Worm (Caenorhabditis elegans): ENCODE results near the gene ZK131.11.

The ZK131.11 gene

DNA sequence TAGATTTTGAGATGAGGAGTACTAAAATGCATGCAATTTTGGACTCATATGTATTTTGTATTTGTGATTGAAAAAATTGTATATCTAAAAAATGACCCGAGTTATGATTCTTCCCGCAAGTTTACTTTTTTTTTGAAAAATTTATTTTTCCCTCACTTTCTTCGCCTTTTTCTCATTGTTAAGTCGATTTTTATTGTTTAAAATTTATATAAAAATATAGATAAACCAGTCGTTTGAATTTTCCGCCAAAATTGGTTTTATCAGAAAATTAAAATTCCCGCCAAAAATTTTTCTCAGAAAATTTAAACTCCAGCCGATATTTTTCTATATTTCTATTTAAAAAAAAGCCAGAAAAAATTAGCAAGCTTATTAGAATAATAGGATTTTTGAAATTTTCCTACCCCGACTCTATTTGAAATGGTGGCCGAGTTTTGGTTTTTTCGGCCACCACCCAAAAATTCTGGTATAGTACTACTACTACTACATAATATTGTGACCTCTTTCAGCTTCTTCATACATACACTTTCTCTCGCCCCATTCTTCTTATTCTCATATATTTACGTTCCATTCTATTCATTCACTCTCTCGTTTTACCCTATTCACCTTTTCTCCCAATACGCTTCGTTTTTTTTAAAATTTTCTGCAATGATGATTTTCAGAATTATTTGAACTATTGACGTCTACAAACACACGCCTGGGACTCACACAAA, at the start of gene ZK131.11:
Gene ZK131.11, plus strand, starts transcription at position 660 of the 710 bp plus-strand sequence.
- no peak for TF ChIP-seq sma-3 (GFP tag; optimal IDR thresholded peaks at IDR 0.05)
- no peak for TF ChIP-seq crh-2 (tag; optimal IDR thresholded peaks at IDR 0.05)
- TF ChIP-seq skn-1 (tag; optimal IDR thresholded peaks at IDR 0.05) = no peak
- TF ChIP-seq mbf-1 (tag; optimal IDR thresholded peaks at IDR 0.05) = no peak
- TF ChIP-seq mdl-1 (tag; optimal IDR thresholded peaks at IDR 0.05) = no peak
- TF ChIP-seq unc-62 (GFP tag; optimal IDR thresholded peaks at IDR 0.05) = no peak
- TF ChIP-seq ZK546.5 (tag; optimal IDR thresholded peaks at IDR 0.05) = no peak
- TF ChIP-seq aly-2 (tag; optimal IDR thresholded peaks at IDR 0.05) = no peak
- no peak for TF ChIP-seq C34F6.9 (tag; optimal IDR thresholded peaks at IDR 0.05)
- TF ChIP-seq fos-1 (tag; optimal IDR thresholded peaks at IDR 0.05) = no peak
- TF ChIP-seq egl-27 (tag; optimal IDR thresholded peaks at IDR 0.05) = no peak
- TF ChIP-seq ama-1 (optimal IDR thresholded peaks at IDR 0.05) = no peak
- TF ChIP-seq gmeb-1 (tag; optimal IDR thresholded peaks at IDR 0.05) = no peak
- TF ChIP-seq ceh-82 (tag; optimal IDR thresholded peaks at IDR 0.05) = no peak
- TF ChIP-seq peb-1 (tag; optimal IDR thresholded peaks at IDR 0.05) = no peak
- no peak for TF ChIP-seq nhr-6 (tag; optimal IDR thresholded peaks at IDR 0.05)
- no peak for TF ChIP-seq lin-11 (tag; optimal IDR thresholded peaks at IDR 0.05)

DNA sequence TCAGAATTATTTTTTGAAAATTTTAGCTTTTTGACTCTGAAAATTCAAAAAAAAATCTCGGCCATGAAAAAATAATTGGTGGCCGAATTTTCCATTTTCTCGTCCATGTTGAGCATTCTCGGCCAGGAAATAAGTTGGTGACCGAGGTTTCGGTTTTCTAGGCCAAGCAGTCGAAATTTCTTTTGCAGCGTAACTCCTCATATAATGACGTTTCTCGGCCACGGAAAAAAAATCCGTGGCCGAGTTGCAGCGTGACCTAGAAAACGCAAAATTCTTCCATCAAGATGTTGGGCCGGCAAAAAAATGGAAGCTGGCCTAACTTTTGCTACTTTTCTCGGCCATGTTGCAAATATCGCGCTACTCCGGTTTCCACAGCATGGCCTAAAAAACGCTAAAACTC, 41.9 kb upstream of the ZK131.11 start:
- TF ChIP-seq zag-1 (tag; optimal IDR thresholded peaks at IDR 0.05) = no peak
- TF ChIP-seq ztf-11 (tag; optimal IDR thresholded peaks at IDR 0.05) = no peak
- no peak for TF ChIP-seq Y55F3AM.14 (GFP tag; optimal IDR thresholded peaks at IDR 0.05)
- no peak for TF ChIP-seq elt-1 (tag; optimal IDR thresholded peaks at IDR 0.05)
- TF ChIP-seq ceh-82 (tag; optimal IDR thresholded peaks at IDR 0.05) = no peak
- no peak for TF ChIP-seq nhr-10 (tag; optimal IDR thresholded peaks at IDR 0.05)
- TF ChIP-seq aly-2 (tag; optimal IDR thresholded peaks at IDR 0.05) = no peak
- no peak for TF ChIP-seq lin-13 (GFP tag; optimal IDR thresholded peaks at IDR 0.05)
- TF ChIP-seq sma-3 (GFP tag; optimal IDR thresholded peaks at IDR 0.05) = no peak

DNA sequence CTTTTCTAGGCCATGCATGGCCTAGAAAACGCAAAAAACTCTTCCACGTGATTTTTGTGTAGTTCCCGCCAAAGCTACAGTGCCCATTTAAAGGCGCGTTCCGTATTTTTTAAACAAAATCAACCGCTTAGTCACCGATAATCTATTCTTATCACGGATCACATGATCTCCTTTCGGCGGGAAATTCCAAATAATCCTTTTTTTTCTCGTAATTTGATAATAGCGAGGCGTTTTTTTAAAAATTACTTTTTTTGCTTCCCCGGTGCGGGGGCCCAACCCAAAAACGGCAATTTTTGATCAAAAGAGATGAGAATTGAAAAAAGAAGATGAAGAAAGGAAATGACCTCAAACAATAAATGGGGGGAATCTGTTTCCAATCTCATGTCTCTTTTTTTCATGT, 41.0 kb upstream of the ZK131.11 start:
- TF ChIP-seq R02D3.7 (tag; optimal IDR thresholded peaks at IDR 0.05) (no peak), gmeb-1 (tag; optimal IDR thresholded peaks at IDR 0.05) (peak; percentile 23)

DNA sequence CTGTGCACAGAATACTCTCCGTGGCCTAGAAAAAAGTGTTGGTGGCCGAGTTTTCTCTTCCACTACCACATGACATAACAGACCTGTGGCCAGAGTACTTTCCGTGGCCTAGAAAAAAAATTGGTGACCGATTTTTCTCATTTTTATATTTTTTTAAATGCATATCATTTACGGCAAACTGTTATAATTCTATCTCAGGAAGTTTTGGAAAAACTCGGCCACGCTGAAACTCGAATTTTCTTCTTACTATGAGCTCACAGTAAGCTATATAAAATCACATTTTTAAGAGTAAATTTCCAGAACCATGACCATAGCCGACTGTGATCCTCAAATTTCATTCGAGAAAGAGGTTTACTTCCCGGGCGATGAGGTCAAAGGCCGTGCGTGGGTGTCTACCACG, 40.0 kb upstream of the ZK131.11 start, which contains the start of gene arrd-14:
Gene arrd-14, plus strand, starts transcription at position 301 of the 400 bp plus-strand sequence.
- TF ChIP-seq gmeb-1 (tag; optimal IDR thresholded peaks at IDR 0.05) (no peak), nhr-129 (tag; optimal IDR thresholded peaks at IDR 0.05) (no peak), nhr-10 (tag; optimal IDR thresholded peaks at IDR 0.05) (no peak), sma-3 (GFP tag; optimal IDR thresholded peaks at IDR 0.05) (no peak), lin-13 (GFP tag; optimal IDR thresholded peaks at IDR 0.05) (no peak), nhr-6 (tag; optimal IDR thresholded peaks at IDR 0.05) (no peak)

DNA sequence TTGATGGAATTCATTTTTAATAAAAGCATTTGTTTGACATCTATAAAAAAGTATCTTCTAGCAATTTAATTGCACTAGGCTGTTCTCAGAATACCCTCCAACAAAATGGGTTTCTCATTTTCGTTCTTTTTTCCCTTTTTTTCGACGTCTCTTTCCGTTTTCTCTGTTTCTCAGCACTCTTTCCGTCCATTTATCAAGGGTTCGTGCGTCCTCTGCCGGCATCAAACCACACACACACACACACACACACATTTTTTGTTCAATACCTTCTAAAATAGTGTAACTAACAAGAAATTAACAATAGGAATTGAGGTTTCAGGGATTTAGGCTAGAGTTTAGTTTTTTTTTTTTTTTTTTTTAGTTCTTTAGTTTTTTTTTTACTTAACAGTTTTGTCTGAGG, 35.8 kb upstream of the ZK131.11 start:
- TF ChIP-seq nhr-12 (tag; optimal IDR thresholded peaks at IDR 0.05) = no peak
- TF ChIP-seq ztf-1 (GFP tag; conservative IDR thresholded peaks at IDR 0.05) = no peak
- TF ChIP-seq unc-55 (GFP tag; optimal IDR thresholded peaks at IDR 0.05) = peak; percentile 35
- peak; percentile 20 for TF ChIP-seq nhr-25 (tag; optimal IDR thresholded peaks at IDR 0.05)
- TF ChIP-seq unc-62 (GFP tag; optimal IDR thresholded peaks at IDR 0.05) = no peak
- no peak for TF ChIP-seq ceh-16 (tag; optimal IDR thresholded peaks at IDR 0.05)
- TF ChIP-seq mbf-1 (tag; optimal IDR thresholded peaks at IDR 0.05) = no peak
- no peak for TF ChIP-seq F13H6.1 (tag; optimal IDR thresholded peaks at IDR 0.05)
- no peak for TF ChIP-seq nhr-6 (tag; optimal IDR thresholded peaks at IDR 0.05)
- no peak for TF ChIP-seq lin-39 (tag; optimal IDR thresholded peaks at IDR 0.05)
- no peak for TF ChIP-seq Y55F3AM.14 (GFP tag; optimal IDR thresholded peaks at IDR 0.05)
- no peak for TF ChIP-seq crh-2 (tag; optimal IDR thresholded peaks at IDR 0.05)
- TF ChIP-seq sem-4 (tag; optimal IDR thresholded peaks at IDR 0.05) = peak; percentile 7
- TF ChIP-seq C34F6.9 (tag; optimal IDR thresholded peaks at IDR 0.05) = peak; percentile 46
- peak in 1 of 2 experiments; percentile 38 for TF ChIP-seq lsy-2 (tag; optimal IDR thresholded peaks at IDR 0.05)
- TF ChIP-seq zag-1 (tag; optimal IDR thresholded peaks at IDR 0.05) = peak; percentile 35
- TF ChIP-seq sma-9 (GFP tag; optimal IDR thresholded peaks at IDR 0.05) = peak; percentile 1
- no peak for TF ChIP-seq sma-9 (tag; optimal IDR thresholded peaks at IDR 0.05)
- no peak for TF ChIP-seq ceh-82 (tag; optimal IDR thresholded peaks at IDR 0.05)

All from whole organism, L2 larva.